Worm (Caenorhabditis elegans) whole organism, L1 larva: ENCODE data around the gene sdz-20.
"Not testable (repeated sequence)": the region's sequence is repeated elsewhere in the genome, so short reads cannot be mapped to it uniquely, and the experiment has no call there.

Source experiments
- fkh-10 ChIP-seq: sonication (generic microtip); optimal IDR thresholded peaks from 2 replicates; lab custom pipeline; 2017; ENCODE audit warnings: missing biosample characterization, missing genetic modification reagents, missing genetic modification characterization
- nhr-12 ChIP-seq: sonication (generic microtip); optimal IDR thresholded peaks from 2 replicates; lab custom pipeline; 2017; ENCODE audit warnings: missing biosample characterization, missing genetic modification characterization
- unc-62 ChIP-seq: fragments of 150-350 bp; optimal IDR thresholded peaks from 2 replicates; lab custom pipeline; 2014; ENCODE audit warnings: missing biosample characterization, missing genetic modification reagents, missing genetic modification characterization

ce11 chrIII:13296289-13296874 lies 37.5 kb upstream of the sdz-20 start, which contains the start of gene npp-18:
- TF ChIP-seq nhr-12 (tag; lab: Kevin White, UChicago); unc-62 (GFP tag; lab: Kevin White, UChicago); fkh-10 (GFP tag; lab: Kevin White, UChicago): not testable (repeated sequence)
